Worm (Caenorhabditis elegans) whole organism, mixed stage, embryonic: ENCODE measurements around the gene oac-37.

Source experiments
- M03D4.4 ChIP-seq: sonication (generic microtip); optimal IDR thresholded peaks from 2 replicates; lab custom pipeline; 2017; ENCODE audit warnings: mild to moderate bottlenecking, missing genetic modification characterization, missing compliant biosample characterization
- bed-3 ChIP-seq: fragments of 200-800 bp; sonication (Bioruptor generic); optimal IDR thresholded peaks from 3 replicates; lab custom pipeline; 2018; ENCODE audit warnings: mild to moderate bottlenecking, missing genetic modification characterization, moderate library complexity, missing compliant biosample characterization
- blmp-1 ChIP-seq: fragments of 150-350 bp; optimal IDR thresholded peaks from 2 replicates; lab custom pipeline; 2014; ENCODE audit warnings: missing biosample characterization, missing genetic modification characterization
- ceh-39 ChIP-seq: fragments of 150-350 bp; optimal IDR thresholded peaks from 2 replicates; lab custom pipeline; 2014; ENCODE audit warnings: missing biosample characterization, missing genetic modification characterization
- ceh-43 ChIP-seq: fragments of 200-800 bp; sonication (Bioruptor generic); optimal IDR thresholded peaks from 2 replicates; lab custom pipeline; 2018; ENCODE audit warnings: mild to moderate bottlenecking, missing genetic modification characterization, moderate library complexity, missing compliant biosample characterization
- ceh-83 ChIP-seq: fragments of 200-800 bp; sonication (Bioruptor generic); optimal IDR thresholded peaks from 2 replicates; lab custom pipeline; 2018; ENCODE audit warnings: mild to moderate bottlenecking, missing genetic modification characterization, missing compliant biosample characterization
- ces-1 ChIP-seq: fragments of 150-350 bp; optimal IDR thresholded peaks from 2 replicates; lab custom pipeline; 2014; ENCODE audit warnings: missing biosample characterization, missing genetic modification reagents, missing genetic modification characterization
- drap-1 ChIP-seq: fragments of 200-800 bp; sonication (Bioruptor generic); optimal IDR thresholded peaks from 3 replicates; lab custom pipeline; 2018; ENCODE audit warnings: mild to moderate bottlenecking, missing genetic modification characterization, missing compliant biosample characterization
- elt-1 ChIP-seq: sonication (generic microtip); optimal IDR thresholded peaks from 2 replicates; lab custom pipeline; 2017; ENCODE audit warnings: missing genetic modification characterization, mild to moderate bottlenecking, missing compliant biosample characterization, antibody characterized with exemption, moderate library complexity, borderline replicate concordance; ENCODE audit not compliant: insufficient read depth
- elt-3 ChIP-seq: fragments of 150-350 bp; optimal IDR thresholded peaks from 2 replicates; lab custom pipeline; 2014; ENCODE audit warnings: missing biosample characterization, missing genetic modification characterization
- ham-2 ChIP-seq: fragments of 200-800 bp; sonication (Bioruptor generic); optimal IDR thresholded peaks from 2 replicates; lab custom pipeline; 2018; ENCODE audit warnings: mild to moderate bottlenecking, missing genetic modification characterization, missing compliant biosample characterization
- hlh-1 ChIP-seq: fragments of 150-350 bp; optimal IDR thresholded peaks from 2 replicates; lab custom pipeline; 2014; ENCODE audit warnings: missing biosample characterization, missing genetic modification reagents, missing genetic modification characterization
- lin-32 ChIP-seq: fragments of 200-800 bp; sonication (Bioruptor generic); optimal IDR thresholded peaks from 2 replicates; lab custom pipeline; 2018; ENCODE audit warnings: mild to moderate bottlenecking, missing genetic modification characterization, missing compliant biosample characterization
- lsy-2 ChIP-seq: fragments of 150-350 bp; optimal IDR thresholded peaks from 2 replicates; lab custom pipeline; 2014; ENCODE audit warnings: missing biosample characterization, missing genetic modification characterization
- mab-5 ChIP-seq: fragments of 150-350 bp; optimal IDR thresholded peaks from 2 replicates; lab custom pipeline; 2014; ENCODE audit warnings: missing biosample characterization, missing genetic modification characterization
- mep-1 ChIP-seq: fragments of 150-350 bp; optimal IDR thresholded peaks from 2 replicates; lab custom pipeline; 2017; ENCODE audit warnings: missing biosample characterization, missing genetic modification reagents, missing genetic modification characterization, inconsistent platforms
- mls-2 ChIP-seq: sonication (generic microtip); optimal IDR thresholded peaks from 2 replicates; lab custom pipeline; 2016; ENCODE audit warnings: mild to moderate bottlenecking, missing genetic modification characterization, moderate library complexity, missing compliant biosample characterization
- nhr-12 ChIP-seq: fragments of 150-350 bp; optimal IDR thresholded peaks from 2 replicates; lab custom pipeline; 2014; ENCODE audit warnings: missing biosample characterization, missing genetic modification characterization
- nhr-237 ChIP-seq: fragments of 150-350 bp; optimal IDR thresholded peaks from 2 replicates; lab custom pipeline; 2014; ENCODE audit warnings: missing biosample characterization, missing genetic modification characterization
- pha-4 ChIP-seq: fragments of 150-350 bp; optimal IDR thresholded peaks from 2 replicates; lab custom pipeline; 2018; ENCODE audit warnings: missing biosample characterization, missing genetic modification reagents, missing genetic modification characterization
- sem-2 ChIP-seq: fragments of 200-800 bp; sonication (Bioruptor generic); optimal IDR thresholded peaks from 2 replicates; lab custom pipeline; 2018; ENCODE audit warnings: mild to moderate bottlenecking, missing genetic modification characterization, missing compliant biosample characterization
- snpc-4 ChIP-seq: fragments of 150-350 bp; optimal IDR thresholded peaks from 2 replicates; lab custom pipeline; 2014; ENCODE audit warnings: missing biosample characterization, missing genetic modification characterization
- sptf-1 ChIP-seq: sonication (generic microtip); optimal IDR thresholded peaks from 2 replicates; lab custom pipeline; 2017; ENCODE audit warnings: mild to moderate bottlenecking, missing genetic modification characterization, moderate library complexity, missing compliant biosample characterization
- tbx-8 ChIP-seq: fragments of 200-800 bp; sonication (Bioruptor generic); optimal IDR thresholded peaks from 2 replicates; lab custom pipeline; 2018; ENCODE audit warnings: mild to moderate bottlenecking, missing genetic modification characterization, moderate library complexity, missing compliant biosample characterization
- unc-120 ChIP-seq: sonication (generic microtip); optimal IDR thresholded peaks from 2 replicates; lab custom pipeline; 2017; ENCODE audit warnings: missing genetic modification characterization, missing compliant biosample characterization; ENCODE audit not compliant: poor library complexity, severe bottlenecking
- unc-62 ChIP-seq: fragments of 150-350 bp; optimal IDR thresholded peaks from 2 replicates; lab custom pipeline; 2014; ENCODE audit warnings: missing biosample characterization, missing genetic modification reagents, missing genetic modification characterization
- zip-8 ChIP-seq: fragments of 150-350 bp; optimal IDR thresholded peaks from 2 replicates; lab custom pipeline; 2014; ENCODE audit warnings: missing biosample characterization, missing genetic modification characterization

Gene oac-37

ce11 chrIV:14145594-14145993, at the start of gene oac-37:
oac-37 (plus strand) TSS chrIV:14145894.
- no peak for TF ChIP-seq snpc-4 (tag; lab: Kevin White, UChicago)
- TF ChIP-seq elt-3 (tag; lab: Kevin White, UChicago): no peak
- no peak for TF ChIP-seq M03D4.4
- no peak for TF ChIP-seq elt-1 (tag; lab: Kevin White, UChicago)
- no peak for TF ChIP-seq zip-8 (tag; lab: Kevin White, UChicago)
- no peak for TF ChIP-seq sem-2
- no peak for TF ChIP-seq tbx-8 (GFP tag; lab: Kevin White, UChicago)
- TF ChIP-seq ham-2: no peak
- TF ChIP-seq unc-120: no peak

ce11 chrIV:14098540-14099098, 47.1 kb upstream of the oac-37 start:
- TF ChIP-seq sptf-1: no peak
- TF ChIP-seq ceh-83 (GFP tag; lab: Kevin White, UChicago): no peak
- TF ChIP-seq unc-120: no peak
- TF ChIP-seq lin-32: no peak
- no peak for TF ChIP-seq ham-2
- TF ChIP-seq M03D4.4: no peak
- no peak for TF ChIP-seq ces-1 (GFP tag; lab: Kevin White, UChicago)
- TF ChIP-seq sem-2: no peak
- no peak for TF ChIP-seq hlh-1
- TF ChIP-seq pha-4 (tag; lab: Kevin White, UChicago): no peak
- TF ChIP-seq lsy-2 (tag; lab: Kevin White, UChicago): no peak
- TF ChIP-seq mls-2 (tag; lab: Kevin White, UChicago): no peak
- TF ChIP-seq elt-1 (tag; lab: Kevin White, UChicago): no peak
- TF ChIP-seq nhr-12: no peak
- TF ChIP-seq ceh-39 (tag; lab: Kevin White, UChicago): no peak
- TF ChIP-seq bed-3 (GFP tag; lab: Kevin White, UChicago): no peak
- no peak for TF ChIP-seq drap-1 (GFP tag; lab: Kevin White, UChicago)
- no peak for TF ChIP-seq zip-8 (tag; lab: Kevin White, UChicago)

DNA sequence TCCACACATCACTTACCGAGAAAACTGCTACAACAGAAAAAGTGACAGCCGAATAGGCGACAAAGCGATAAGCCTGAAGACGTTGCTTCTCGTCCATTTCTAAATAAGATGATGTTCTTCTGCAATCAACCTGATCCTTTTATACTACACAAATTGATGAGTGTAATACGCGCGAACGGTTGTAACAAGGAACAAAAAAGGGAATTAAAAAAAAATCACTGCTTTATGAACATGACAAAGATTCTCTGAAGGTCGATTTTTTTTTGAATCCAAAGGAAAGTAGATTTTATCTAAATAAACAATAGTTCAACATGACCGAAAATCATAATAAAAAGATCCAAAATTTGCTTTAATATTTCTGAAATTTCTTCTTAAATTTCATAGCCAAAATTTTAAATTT, 46.4 kb upstream of the oac-37 start, which contains the start of gene col-133:
Gene col-133, minus strand, starts transcription at position 101 of the 400 bp plus-strand sequence.
- TF ChIP-seq nhr-12: no peak
- TF ChIP-seq mep-1 (tag; lab: Kevin White, UChicago): no peak
- TF ChIP-seq lin-32: no peak

DNA sequence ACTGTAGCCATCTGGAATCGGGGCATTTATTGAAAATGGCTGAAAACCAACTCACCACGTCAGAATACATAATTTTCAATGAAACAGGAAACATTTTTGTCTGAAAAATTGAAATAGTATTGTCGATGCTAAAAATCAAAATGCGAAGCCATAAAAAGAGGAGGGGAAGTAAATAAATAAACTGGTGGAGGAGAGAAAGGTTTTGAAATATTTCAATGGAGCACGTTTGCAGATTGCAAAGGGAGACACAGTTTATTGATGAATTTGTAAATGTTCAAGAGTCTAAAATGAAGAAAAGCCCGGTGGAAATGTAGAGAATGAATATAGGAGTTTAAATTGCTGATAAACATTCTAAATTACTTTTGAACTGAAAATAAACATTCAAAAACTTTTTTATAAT, 42.6 kb upstream of the oac-37 start, which contains the start of gene F52B11.5:
Gene F52B11.5, minus strand, starts transcription at position 178 of the 400 bp plus-strand sequence.
- TF ChIP-seq blmp-1 (tag; lab: Kevin White, UChicago) (no peak), pha-4 (tag; lab: Kevin White, UChicago) (no peak), sptf-1 (no peak), elt-1 (tag; lab: Kevin White, UChicago) (no peak), mab-5 (tag; lab: Kevin White, UChicago) (no peak), ceh-43 (GFP tag; lab: Kevin White, UChicago) (no peak)
- TF ChIP-seq, all 35 proteins: peak for 0

ce11 chrIV:14104745-14105144, 40.9 kb upstream of the oac-37 start:
- TF ChIP-seq ceh-39 (tag; lab: Kevin White, UChicago): peak; percentile 90
- peak; percentile 34 for TF ChIP-seq blmp-1 (tag; lab: Kevin White, UChicago)
- no peak for TF ChIP-seq sptf-1

- TF ChIP-seq pha-4 (tag; lab: Kevin White, UChicago): no peak
These were observed 39.4 kb upstream of the oac-37 start, which contains the start of gene ins-34 for ce11 chrIV:14106274-14106673. ins-34 (plus strand) TSS chrIV:14106574.

DNA sequence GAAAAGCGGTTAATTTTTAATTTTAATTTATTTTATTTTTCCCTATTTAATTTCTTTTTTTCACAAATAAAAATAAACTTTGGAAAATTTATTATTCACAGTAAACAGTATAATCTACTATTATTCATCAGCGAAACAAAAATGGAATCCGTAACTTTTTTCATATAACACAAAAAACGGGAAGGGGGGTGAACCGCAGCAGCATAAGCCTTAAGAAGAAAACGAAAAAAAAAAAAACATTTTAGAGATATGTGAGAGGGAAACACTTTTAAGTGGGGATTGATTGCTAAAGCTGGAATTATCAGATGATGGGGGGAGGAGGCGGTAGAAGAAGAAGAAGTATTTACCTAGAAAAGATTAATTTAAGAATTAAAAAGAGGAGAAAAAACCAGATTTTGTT, 38.0 kb upstream of the oac-37 start:
- TF ChIP-seq hlh-1: no peak
- no peak for TF ChIP-seq ceh-43 (GFP tag; lab: Kevin White, UChicago)
- TF ChIP-seq M03D4.4: no peak
- no peak for TF ChIP-seq sem-2
- TF ChIP-seq tbx-8 (GFP tag; lab: Kevin White, UChicago): no peak
- no peak for TF ChIP-seq elt-1 (tag; lab: Kevin White, UChicago)
- TF ChIP-seq mep-1 (tag; lab: Kevin White, UChicago): no peak
- TF ChIP-seq nhr-237 (tag; lab: Kevin White, UChicago): no peak
- no peak for TF ChIP-seq drap-1 (GFP tag; lab: Kevin White, UChicago)
- no peak for TF ChIP-seq snpc-4 (tag; lab: Kevin White, UChicago)
- TF ChIP-seq unc-62: no peak
- no peak for TF ChIP-seq ces-1 (GFP tag; lab: Kevin White, UChicago)
- TF ChIP-seq elt-3 (tag; lab: Kevin White, UChicago): no peak
- no peak for TF ChIP-seq lin-32
